Worm (Caenorhabditis elegans): ENCODE measurements around the gene chil-3.
A peak's percentile ranks its signal among the peaks of the same experiment; 100 is the strongest.

chil-3 gene

ce11 chrII:9891823-9892222 is 30.5 kb upstream of the chil-3 start:
- no peak for TF ChIP-seq blmp-1 (tag; optimal IDR thresholded peaks at IDR 0.05; ENCODE audit: insufficient read depth)
- TF ChIP-seq nhr-77 (tag; optimal IDR thresholded peaks at IDR 0.05), result no peak
- TF ChIP-seq sma-9 (GFP tag; optimal IDR thresholded peaks at IDR 0.05), result peak; percentile 79
- TF ChIP-seq sma-9 (tag; optimal IDR thresholded peaks at IDR 0.05), result no peak
- no peak for TF ChIP-seq ZK546.5 (tag; optimal IDR thresholded peaks at IDR 0.05)
- TF ChIP-seq nhr-129 (tag; optimal IDR thresholded peaks at IDR 0.05), result no peak
- TF ChIP-seq fos-1 (tag; optimal IDR thresholded peaks at IDR 0.05), result peak; percentile 70
- TF ChIP-seq mdl-1 (tag; optimal IDR thresholded peaks at IDR 0.05), result no peak
- peak; percentile 18 for TF ChIP-seq egl-27 (tag; optimal IDR thresholded peaks at IDR 0.05)
- no peak for TF ChIP-seq zag-1 (tag; optimal IDR thresholded peaks at IDR 0.05)
- no peak for TF ChIP-seq crh-2 (tag; optimal IDR thresholded peaks at IDR 0.05)
- no peak for TF ChIP-seq F13H6.1 (tag; optimal IDR thresholded peaks at IDR 0.05)
- no peak for TF ChIP-seq dmd-4 (tag; optimal IDR thresholded peaks at IDR 0.05)
- TF ChIP-seq ceh-16 (tag; optimal IDR thresholded peaks at IDR 0.05), result peak; percentile 83
- peak; percentile 83 for TF ChIP-seq elt-1 (tag; optimal IDR thresholded peaks at IDR 0.05)
- no peak for TF ChIP-seq unc-39 (tag; optimal IDR thresholded peaks at IDR 0.05)
- TF ChIP-seq ceh-82 (tag; optimal IDR thresholded peaks at IDR 0.05), result no peak

ce11 chrII:9891031-9891689 is 29.9 kb upstream of the chil-3 start, which contains the start of gene vgln-1:
Gene vgln-1, minus strand, starts transcription at chrII:9891081.
- no peak for TF ChIP-seq gmeb-1 (tag; optimal IDR thresholded peaks at IDR 0.05)
- TF ChIP-seq nhr-25 (tag; optimal IDR thresholded peaks at IDR 0.05), result peak; percentile 39
- no peak for TF ChIP-seq sma-3 (GFP tag; optimal IDR thresholded peaks at IDR 0.05)
- peak in 1 of 2 experiments; percentile 26 for TF ChIP-seq lsy-2 (tag; optimal IDR thresholded peaks at IDR 0.05)
- TF ChIP-seq unc-39 (tag; optimal IDR thresholded peaks at IDR 0.05), result no peak
- TF ChIP-seq aly-2 (tag; optimal IDR thresholded peaks at IDR 0.05), result no peak
- TF ChIP-seq mab-5 (tag; optimal IDR thresholded peaks at IDR 0.05), result no peak
- peak; percentile 41 for TF ChIP-seq crh-2 (tag; optimal IDR thresholded peaks at IDR 0.05)
- TF ChIP-seq ceh-16 (tag; optimal IDR thresholded peaks at IDR 0.05), result no peak
- peak; percentile 49 for TF ChIP-seq nhr-129 (tag; optimal IDR thresholded peaks at IDR 0.05)
- no peak for TF ChIP-seq C34F6.9 (tag; optimal IDR thresholded peaks at IDR 0.05)
- TF ChIP-seq elt-3 (tag; optimal IDR thresholded peaks at IDR 0.05), result no peak

ce11 chrII:9888549-9888948 is 27.3 kb upstream of the chil-3 start:
- TF ChIP-seq elt-3 (tag; optimal IDR thresholded peaks at IDR 0.05) (no peak), mab-5 (tag; optimal IDR thresholded peaks at IDR 0.05) (no peak), nhr-25 (tag; optimal IDR thresholded peaks at IDR 0.05) (no peak), zag-1 (tag; optimal IDR thresholded peaks at IDR 0.05) (no peak), R02D3.7 (tag; optimal IDR thresholded peaks at IDR 0.05) (no peak), gmeb-1 (tag; optimal IDR thresholded peaks at IDR 0.05) (no peak), nhr-129 (tag; optimal IDR thresholded peaks at IDR 0.05) (no peak), ztf-4 (tag; optimal IDR thresholded peaks at IDR 0.05) (no peak), F13H6.1 (tag; optimal IDR thresholded peaks at IDR 0.05) (no peak)

- TF ChIP-seq Y55F3AM.14 (GFP tag; optimal IDR thresholded peaks at IDR 0.05) (no peak), lin-39 (tag; optimal IDR thresholded peaks at IDR 0.05) (no peak), nhr-11 (tag; optimal IDR thresholded peaks at IDR 0.05) (no peak), ceh-82 (tag; optimal IDR thresholded peaks at IDR 0.05) (no peak), unc-55 (GFP tag; optimal IDR thresholded peaks at IDR 0.05) (no peak), mbf-1 (tag; optimal IDR thresholded peaks at IDR 0.05) (no peak), crh-2 (tag; optimal IDR thresholded peaks at IDR 0.05) (no peak), ztf-4 (tag; optimal IDR thresholded peaks at IDR 0.05) (no peak), egl-27 (tag; optimal IDR thresholded peaks at IDR 0.05) (no peak), ZK546.5 (tag; optimal IDR thresholded peaks at IDR 0.05) (no peak), F13H6.1 (tag; optimal IDR thresholded peaks at IDR 0.05) (no peak), C34F6.9 (tag; optimal IDR thresholded peaks at IDR 0.05) (no peak), aly-2 (tag; optimal IDR thresholded peaks at IDR 0.05) (no peak), R02D3.7 (tag; optimal IDR thresholded peaks at IDR 0.05) (no peak), nhr-12 (tag; optimal IDR thresholded peaks at IDR 0.05) (no peak), nhr-6 (tag; optimal IDR thresholded peaks at IDR 0.05) (no peak)
These were observed 24.9 kb upstream of the chil-3 start, which contains the start of gene algn-8 for ce11 chrII:9886216-9886615. Gene algn-8, minus strand, starts transcription at chrII:9886442.

ce11 chrII:9880826-9881225 is 19.5 kb upstream of the chil-3 start, which contains the start of gene C08H9.15:
Gene C08H9.15, plus strand, starts transcription at chrII:9881193.
- TF ChIP-seq nhr-25 (tag; optimal IDR thresholded peaks at IDR 0.05), result peak; percentile 31
- TF ChIP-seq sma-3 (GFP tag; optimal IDR thresholded peaks at IDR 0.05), result peak; percentile 64
- TF ChIP-seq Y55F3AM.14 (GFP tag; optimal IDR thresholded peaks at IDR 0.05), result no peak

Data from whole organism, L2 larva.